Worm (Caenorhabditis elegans) whole organism, mixed stage, embryonic: ENCODE results near the gene col-106.

Experiments used
- nhr-12 ChIP-seq: fragments of 150-350 bp; optimal IDR thresholded peaks from 2 replicates; lab custom pipeline; 2014; ENCODE audit warnings: missing biosample characterization, missing genetic modification characterization
- nhr-76 ChIP-seq: sonication (generic microtip); optimal IDR thresholded peaks from 2 replicates; lab custom pipeline; 2017; ENCODE audit warnings: missing biosample characterization, missing genetic modification characterization
- unc-62 ChIP-seq: fragments of 150-350 bp; optimal IDR thresholded peaks from 2 replicates; lab custom pipeline; 2014; ENCODE audit warnings: missing biosample characterization, missing genetic modification reagents, missing genetic modification characterization
- ztf-11 ChIP-seq: fragments of 150-350 bp; optimal IDR thresholded peaks from 2 replicates; lab custom pipeline; 2014; ENCODE audit warnings: missing biosample characterization, missing genetic modification characterization

DNA sequence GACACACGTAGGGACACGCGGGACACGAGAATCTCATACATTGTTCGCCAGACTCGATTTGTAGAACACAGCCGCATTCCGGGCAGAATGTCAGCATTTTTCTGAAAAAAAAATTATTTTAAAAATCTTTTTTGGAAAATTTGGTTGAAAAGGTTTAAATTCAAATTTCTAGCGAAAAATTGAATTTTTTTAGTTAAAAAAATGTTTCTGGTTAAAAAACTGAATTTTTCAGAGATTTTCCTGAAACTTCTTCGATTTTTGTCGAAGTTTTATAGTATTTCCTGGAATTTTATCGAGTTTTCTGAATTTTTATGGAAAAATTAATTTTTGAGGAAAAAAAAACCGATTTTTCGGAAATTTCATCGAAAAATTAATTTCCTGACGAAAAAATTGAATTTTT lies 50.6 kb downstream of the col-106 start, which contains the start of gene rpc-11:
- TF ChIP-seq nhr-76 (no peak), unc-62 (GFP tag; lab: Kevin White, UChicago) (no peak), nhr-12 (tag; lab: Kevin White, UChicago) (no peak), ztf-11 (tag; lab: Kevin White, UChicago) (no peak)
